Fruit fly (Drosophila melanogaster): Measurements from ENCODE around the gene CG6503.

CG6503 gene

DNA sequence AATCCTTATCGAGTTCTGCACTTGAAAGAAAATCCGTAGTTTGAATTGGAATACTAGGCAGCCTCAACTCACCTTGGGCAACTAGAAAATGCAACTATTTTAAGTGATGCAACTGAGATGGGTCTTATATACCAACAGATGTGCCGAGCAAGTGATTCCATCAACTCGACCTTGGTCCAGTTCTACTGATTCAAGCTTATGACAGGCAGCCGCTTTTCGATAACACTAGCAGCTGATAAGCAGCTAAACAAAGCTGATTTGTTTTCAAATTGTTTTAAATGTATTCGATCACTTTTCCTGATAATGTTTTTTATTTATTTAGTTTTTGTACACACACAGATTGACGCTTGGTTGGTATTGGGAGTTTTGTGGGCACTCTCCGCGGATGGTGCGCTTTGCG, at the start of gene CG6503:
CG6503 (minus strand) TSS at position 101 of the 400 bp plus-strand sequence.
- no peak for TF ChIP-seq CG17801 (GFP tag; optimal IDR thresholded peaks at IDR 0.05; ENCODE audit: partially characterized antibody)

DNA sequence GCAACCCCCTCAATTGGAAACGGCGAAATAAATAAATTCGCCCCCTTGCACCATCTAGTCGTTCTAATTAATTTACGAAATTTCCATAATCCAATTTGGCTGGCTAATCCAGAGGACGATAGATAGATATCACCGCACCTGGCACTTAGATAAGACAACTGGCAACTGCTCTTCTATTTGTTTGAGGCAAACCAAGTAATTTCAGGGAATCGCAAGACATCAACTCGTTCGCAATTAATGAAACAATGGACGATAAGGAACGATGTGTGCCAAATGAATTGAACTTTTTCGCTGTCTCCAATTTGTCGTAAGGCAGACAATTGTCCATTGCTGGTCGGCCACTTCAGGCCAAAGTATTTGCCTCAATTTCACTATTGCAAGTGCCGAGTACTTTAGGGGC, 40.2 kb upstream of the CG6503 start:
- no peak for TF ChIP-seq CG17801 (GFP tag; optimal IDR thresholded peaks at IDR 0.05; ENCODE audit: partially characterized antibody)

DNA sequence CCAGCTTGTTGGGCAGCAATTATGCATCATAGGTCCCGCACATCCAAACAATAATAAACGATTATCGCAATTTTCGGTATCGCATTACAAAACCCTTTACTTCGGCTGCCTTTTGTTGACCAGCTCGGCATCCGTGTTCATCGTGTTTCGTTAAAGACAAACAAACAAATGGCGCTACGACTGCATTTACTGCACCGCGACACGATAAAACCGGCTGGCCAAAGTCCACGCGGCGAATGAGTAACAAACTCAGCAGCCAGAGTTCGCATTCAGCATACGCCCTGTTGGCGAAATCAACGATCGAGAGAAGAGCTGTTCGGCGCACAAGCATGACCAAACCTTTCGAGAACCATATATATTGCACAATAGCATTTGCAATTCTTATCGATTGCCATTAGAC, 39.5 kb upstream of the CG6503 start:
- no peak for TF ChIP-seq CG17801 (GFP tag; optimal IDR thresholded peaks at IDR 0.05; ENCODE audit: partially characterized antibody)

DNA sequence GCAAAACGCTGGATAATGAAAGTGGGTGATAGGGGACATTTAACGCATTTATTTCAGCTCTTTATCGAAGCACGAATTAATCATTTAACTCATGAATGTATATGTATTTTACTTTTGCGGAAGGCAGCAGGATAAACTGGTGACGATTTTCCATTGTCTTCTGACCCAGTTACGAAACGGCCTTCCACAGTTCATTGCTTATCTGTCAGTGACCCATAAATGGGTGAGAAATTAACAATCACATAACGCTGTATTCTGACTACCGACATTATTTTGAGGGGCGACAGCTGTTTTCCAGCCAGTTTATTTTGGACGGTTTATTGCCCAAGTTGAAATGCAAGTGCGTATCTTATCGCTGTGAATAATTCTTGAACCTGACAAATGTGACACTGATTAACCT, 38.7 kb upstream of the CG6503 start:
- no peak for TF ChIP-seq CG17801 (GFP tag; optimal IDR thresholded peaks at IDR 0.05; ENCODE audit: partially characterized antibody)

DNA sequence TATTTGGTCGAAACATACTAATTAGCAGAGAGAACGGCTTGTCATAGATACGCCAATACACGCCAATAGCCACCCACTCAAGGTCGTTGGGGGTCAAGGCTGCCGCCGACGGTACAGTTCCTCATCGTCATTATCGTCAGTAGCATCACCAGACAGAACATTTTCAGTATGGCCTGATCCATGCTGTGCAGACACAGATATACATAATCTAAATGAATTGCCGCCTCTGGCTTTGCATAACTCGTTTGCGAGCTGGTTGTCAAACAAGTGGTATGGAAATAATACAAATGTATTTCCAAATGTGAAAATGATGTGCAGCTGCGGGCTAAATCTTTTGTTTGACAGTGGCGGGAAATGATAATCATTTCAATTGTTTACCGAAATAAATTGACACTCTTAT, 38.2 kb upstream of the CG6503 start:
- TF ChIP-seq CG17801 (GFP tag; optimal IDR thresholded peaks at IDR 0.05; ENCODE audit: partially characterized antibody), result no peak

DNA sequence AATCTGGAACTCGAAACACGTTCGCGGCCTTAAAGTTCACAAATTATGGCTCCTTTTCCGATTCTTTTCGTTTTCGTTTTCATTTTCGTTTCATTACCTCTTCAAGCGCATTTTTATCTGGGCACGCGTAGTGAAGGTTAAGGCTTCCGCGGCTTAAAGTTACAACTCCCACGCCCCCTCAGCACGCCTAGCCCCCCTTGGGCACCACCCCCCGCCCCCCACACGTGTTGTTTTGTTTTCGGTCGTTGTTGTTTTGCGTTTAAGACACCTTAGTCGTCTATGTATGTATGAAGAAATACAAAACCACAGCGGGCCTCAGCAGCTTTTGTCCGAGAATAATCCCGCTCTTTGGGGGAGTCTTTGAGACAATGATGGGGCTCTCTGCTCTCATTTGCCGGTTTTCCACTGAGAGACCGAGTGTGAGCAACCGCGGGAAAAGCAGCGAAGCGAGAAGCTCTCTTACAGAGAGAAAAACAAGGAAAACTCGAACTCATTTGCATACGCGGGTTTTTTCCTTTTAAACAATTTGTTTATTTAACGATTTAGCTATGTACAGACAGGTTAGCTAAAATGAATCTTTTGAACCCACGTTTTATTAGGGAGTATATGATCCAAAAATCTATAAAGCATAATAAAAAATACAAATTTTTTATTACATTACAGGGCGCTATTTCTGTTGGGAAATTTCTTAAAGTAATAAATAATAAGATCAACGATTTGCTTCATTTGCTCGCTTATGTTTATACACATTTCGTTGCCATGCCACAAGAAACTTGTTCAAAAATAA, 37.5 kb upstream of the CG6503 start:
- no peak for TF ChIP-seq CG17801 (GFP tag; optimal IDR thresholded peaks at IDR 0.05; ENCODE audit: partially characterized antibody)

DNA sequence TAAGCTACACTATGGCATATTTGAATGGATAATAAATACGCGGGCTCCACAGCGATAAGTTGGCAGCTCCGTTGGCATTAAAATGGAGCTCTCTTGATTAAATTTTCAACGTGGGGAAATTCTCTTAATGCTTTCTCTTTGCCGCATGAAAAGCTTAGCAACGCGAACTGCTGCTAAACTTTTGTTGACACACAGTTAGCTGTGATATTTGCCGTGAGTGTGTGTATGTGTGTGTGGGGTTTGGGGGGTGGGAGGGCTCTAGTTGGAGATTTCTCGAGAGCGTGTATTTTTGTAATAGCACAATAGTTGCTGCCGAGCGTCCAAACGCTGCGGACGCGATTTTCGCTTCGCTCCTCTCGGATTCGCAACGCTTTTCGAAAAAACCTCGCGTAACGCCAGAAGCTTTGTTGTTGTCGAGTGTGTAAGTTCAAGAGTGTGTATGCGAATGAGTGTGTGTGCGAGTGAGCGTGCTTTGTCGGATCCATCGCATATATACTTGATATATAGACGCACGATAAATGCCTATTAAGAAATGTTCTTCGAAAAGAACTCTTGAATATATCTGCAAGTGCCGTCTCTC, 36.4 kb upstream of the CG6503 start, which contains the start of gene CG5455:
CG5455 (plus strand) TSS at position 302 of the 580 bp plus-strand sequence.
- peak; percentile 85 for TF ChIP-seq CG17801 (GFP tag; optimal IDR thresholded peaks at IDR 0.05; ENCODE audit: partially characterized antibody)

DNA sequence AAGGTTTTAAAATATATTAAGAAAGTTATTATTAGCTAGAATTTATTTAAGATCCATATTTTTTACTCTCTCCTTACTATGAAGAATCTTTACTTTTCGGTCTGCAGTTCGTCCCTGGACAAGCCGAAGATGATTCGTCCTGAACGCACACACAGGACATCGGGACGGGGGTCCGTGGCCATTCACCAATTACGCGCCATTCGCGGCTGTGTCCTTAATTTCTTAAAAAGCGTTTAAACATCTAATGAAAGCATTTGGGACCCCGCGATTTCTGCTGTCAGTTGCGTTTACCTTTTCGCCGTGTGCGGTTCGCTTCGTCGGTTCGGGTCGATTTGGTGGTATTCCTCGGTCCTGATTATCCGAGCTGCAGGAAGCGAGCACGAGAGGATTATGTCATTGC, 33.0 kb upstream of the CG6503 start, which contains the start of gene CG14238:
CG14238 (plus strand) TSS at position 301 of the 400 bp plus-strand sequence.
- TF ChIP-seq CG17801 (GFP tag; optimal IDR thresholded peaks at IDR 0.05; ENCODE audit: partially characterized antibody), result no peak

DNA sequence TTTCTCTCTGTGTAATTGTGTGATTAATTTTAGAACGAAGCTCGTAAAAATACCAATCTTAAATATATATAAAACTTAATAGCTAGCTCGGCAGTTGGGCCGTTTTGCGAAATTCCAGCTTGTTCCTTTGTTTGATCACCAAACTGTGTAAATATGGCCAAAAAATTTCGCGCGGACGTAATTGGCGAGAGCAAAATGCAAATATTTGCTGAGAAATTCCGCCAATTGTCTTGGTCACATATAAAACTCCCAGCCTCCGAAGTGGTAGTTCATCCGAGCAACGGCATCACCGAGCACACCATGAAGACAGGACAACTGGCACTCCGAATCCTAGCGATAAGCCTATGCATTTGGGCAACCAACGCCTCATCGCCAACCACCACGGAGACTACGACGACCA, 31.7 kb upstream of the CG6503 start, which contains the start of gene CG14237:
CG14237 (plus strand) TSS at position 301 of the 400 bp plus-strand sequence.
- no peak for TF ChIP-seq CG17801 (GFP tag; optimal IDR thresholded peaks at IDR 0.05; ENCODE audit: partially characterized antibody)

DNA sequence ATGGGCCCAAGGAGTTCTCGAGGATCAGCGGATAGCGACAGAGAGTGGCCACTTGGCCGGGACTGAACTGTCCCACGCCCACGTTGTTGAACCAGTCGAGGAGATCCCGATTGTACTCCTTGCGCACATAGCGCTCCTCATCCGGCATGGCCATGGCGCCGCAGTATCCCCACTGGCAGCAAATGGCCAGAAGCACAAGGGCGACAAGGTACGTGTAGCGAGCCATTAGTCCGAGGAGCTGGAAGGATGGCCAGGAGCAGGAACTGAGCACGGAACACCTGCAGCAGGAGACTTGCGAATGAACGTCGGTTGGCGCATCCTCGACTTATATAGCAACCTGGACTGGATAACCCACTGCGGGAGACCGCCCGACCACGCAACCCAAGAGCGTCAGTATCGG, 30.9 kb upstream of the CG6503 start, which contains the start of gene Pdf:
Pdf (minus strand) TSS at position 304 of the 400 bp plus-strand sequence.
- TF ChIP-seq CG17801 (GFP tag; optimal IDR thresholded peaks at IDR 0.05; ENCODE audit: partially characterized antibody), result no peak

DNA sequence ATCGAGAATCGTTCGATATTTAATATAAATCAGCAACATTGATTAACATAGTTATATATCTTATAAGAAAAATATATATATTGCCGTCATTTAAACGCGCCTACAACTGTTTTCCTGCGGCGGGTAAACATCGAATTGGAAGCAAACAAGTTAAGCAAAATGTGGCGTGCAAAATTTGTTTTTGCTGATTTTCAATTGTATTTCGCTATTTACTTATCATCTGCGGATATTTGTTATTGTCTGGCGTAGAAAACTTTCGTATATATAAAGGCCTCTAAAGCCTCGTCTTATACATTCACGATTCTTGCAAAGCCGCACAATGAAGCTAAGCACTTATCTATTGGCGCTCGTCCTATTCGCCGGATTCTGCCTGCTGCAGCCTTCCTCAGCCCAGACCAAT, 29.6 kb upstream of the CG6503 start, which contains the start of gene CG43117:
CG43117 (plus strand) TSS at position 301 of the 400 bp plus-strand sequence.
- TF ChIP-seq CG17801 (GFP tag; optimal IDR thresholded peaks at IDR 0.05; ENCODE audit: partially characterized antibody), result no peak

DNA sequence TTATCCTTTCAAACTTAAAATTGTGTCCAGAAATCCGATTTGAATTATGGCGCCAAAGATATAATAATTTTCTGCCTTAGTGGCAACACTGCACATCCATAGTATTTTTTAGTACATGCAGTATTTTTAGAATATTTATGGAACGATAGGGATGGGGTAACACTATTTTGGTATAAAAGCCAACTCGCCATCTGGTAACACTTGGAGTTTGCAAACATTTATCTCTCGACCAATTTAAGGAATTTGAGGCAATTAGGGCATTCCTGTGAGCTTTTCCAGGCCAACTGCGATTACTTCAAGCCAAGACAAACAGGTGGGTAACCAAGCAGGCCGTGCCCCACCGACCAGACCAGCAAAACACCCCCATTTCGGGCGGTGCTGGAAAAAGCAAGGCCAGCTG, 27.4 kb upstream of the CG6503 start, which contains the start of gene CG5447:
CG5447 (plus strand) TSS at position 190 of the 400 bp plus-strand sequence.
- no peak for TF ChIP-seq CG17801 (GFP tag; optimal IDR thresholded peaks at IDR 0.05; ENCODE audit: partially characterized antibody)

DNA sequence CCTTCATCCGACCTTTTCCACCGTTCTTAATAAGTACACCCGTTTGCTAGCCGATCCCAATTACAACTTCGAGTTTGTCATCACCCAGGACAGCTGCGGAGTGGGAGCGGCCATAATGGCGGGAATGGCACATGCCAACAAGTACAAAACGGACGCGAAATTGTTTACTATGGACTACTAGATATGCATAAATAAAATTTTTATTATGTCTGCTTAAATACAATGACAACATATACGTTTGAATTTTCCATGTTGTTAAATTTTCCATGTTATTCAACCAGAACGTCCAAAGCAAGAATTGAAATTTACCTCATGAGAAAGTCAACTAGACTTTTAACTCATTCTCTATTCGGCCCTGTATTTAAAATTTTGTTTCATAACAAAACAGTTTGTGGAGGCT, 25.5 kb upstream of the CG6503 start, which contains the start of gene Hex-t2:
Hex-t2 (plus strand) TSS at position 301 of the 400 bp plus-strand sequence.
- no peak for TF ChIP-seq CG17801 (GFP tag; optimal IDR thresholded peaks at IDR 0.05; ENCODE audit: partially characterized antibody)

DNA sequence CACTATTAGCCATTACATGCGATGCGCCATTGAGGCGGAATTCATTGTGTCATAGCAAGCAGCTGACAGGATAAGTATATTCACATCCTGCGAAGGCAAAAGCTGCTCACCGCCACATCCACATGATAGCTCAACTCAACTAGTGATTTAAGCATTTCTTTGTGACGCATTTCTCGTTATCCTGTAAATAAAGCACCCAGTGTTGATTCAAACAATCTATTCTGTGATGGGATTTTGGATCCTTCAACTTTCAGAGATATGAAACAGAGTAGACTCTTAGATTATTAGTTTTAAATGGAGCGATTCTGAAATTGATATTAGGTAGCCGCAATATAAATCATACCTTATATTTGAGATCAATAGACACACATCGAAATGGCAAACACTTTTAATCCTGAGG, 23.9 kb upstream of the CG6503 start, which contains the start of gene Hex-t1:
Hex-t1 (plus strand) TSS at position 301 of the 400 bp plus-strand sequence.
- TF ChIP-seq CG17801 (GFP tag; optimal IDR thresholded peaks at IDR 0.05; ENCODE audit: partially characterized antibody), result no peak

DNA sequence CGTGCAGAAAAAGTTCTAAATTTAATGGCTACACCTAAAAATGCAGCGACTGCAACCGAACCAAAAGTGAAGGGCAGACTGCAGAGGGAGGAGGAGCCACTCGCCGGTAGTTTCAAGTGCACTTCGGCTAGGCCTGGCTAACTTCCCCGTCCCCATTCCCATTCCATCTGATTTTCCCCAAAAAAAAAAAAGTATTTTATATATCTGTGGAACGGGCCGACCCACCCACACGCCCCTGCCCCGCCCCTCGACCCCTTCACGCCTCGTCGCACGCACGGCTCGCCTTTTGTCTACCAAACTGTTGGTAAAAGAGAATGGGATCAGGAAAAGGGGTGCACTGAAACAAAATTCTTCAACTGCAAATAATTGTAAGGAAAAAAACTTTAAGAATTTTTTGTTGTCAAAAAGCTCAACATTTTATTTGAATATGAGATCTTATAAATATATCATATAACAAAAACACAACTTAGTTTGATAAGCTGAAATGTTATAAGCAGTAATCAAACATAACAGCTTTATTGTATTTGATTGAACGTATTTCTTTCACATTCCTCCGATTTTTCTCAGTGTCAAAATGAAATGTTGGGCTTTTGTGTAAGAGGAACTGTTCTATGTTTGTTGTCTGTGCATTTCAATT, 19.1 kb upstream of the CG6503 start:
- no peak for TF ChIP-seq CG17801 (GFP tag; optimal IDR thresholded peaks at IDR 0.05; ENCODE audit: partially characterized antibody)

Data from ovary, adult (tissue).